Fruit fly (Drosophila melanogaster) whole organism: Measurements from ENCODE around the gene Jon65Aiv.

Experiments used
- CG8478 ChIP-seq: fragments of >200 bp; optimal IDR thresholded peaks from 2 replicates; lab custom pipeline; 2018; ENCODE audit warnings: inconsistent platforms
- Dll ChIP-seq: fragments of >200 bp; optimal IDR thresholded peaks from 2 replicates; lab custom pipeline; 2017
- EcR ChIP-seq, 2 experiments: fragments of >200 bp; optimal IDR thresholded peaks; 2 replicates each; lab custom pipeline; 2017; ENCODE audit warnings: missing biosample characterization in 2 of 2, missing genetic modification characterization in 2 of 2, missing genetic modification reagents in 2 of 2
- pan ChIP-seq: fragments of >200 bp; optimal IDR thresholded peaks from 2 replicates; lab custom pipeline; 2017
- psq ChIP-seq: fragments of >200 bp; optimal IDR thresholded peaks from 2 replicates; lab custom pipeline; 2017
- usp ChIP-seq: fragments of >200 bp; optimal IDR thresholded peaks from 2 replicates; lab custom pipeline; 2017; ENCODE audit warnings: missing biosample characterization, missing genetic modification characterization, mixed read lengths

- no peak for TF ChIP-seq EcR (GFP tag; optimal IDR thresholded peaks at IDR 0.05; lab: Kevin White, UChicago)
- TF ChIP-seq pan (lab: Kevin White, UChicago) = no peak
- no peak for TF ChIP-seq psq (lab: Kevin White, UChicago)
- TF ChIP-seq CG8478 (lab: Kevin White, UChicago) = no peak
- TF ChIP-seq usp (GFP tag; lab: Kevin White, UChicago) = no peak
- no peak for TF ChIP-seq Dll (lab: Kevin White, UChicago)
Observed at dm6 chr3L:6034916-6035315, 4.0 kb upstream of the Jon65Aiv start, which contains the start of gene yip7.
